Fruit fly (Drosophila melanogaster) whole organism, pupa: ENCODE measurements around the gene CG18478.

Experiments
- CG10348 ChIP-seq: fragments of 200-800 bp; sonication (Bioruptor generic); IDR thresholded peaks from 2 replicates; pipeline ENCODE4 v1.3.6; 2022; ENCODE audit warnings: missing biosample characterization, missing genetic modification characterization
- CG12605 ChIP-seq: fragments of 200-800 bp; sonication (Bioruptor generic); IDR thresholded peaks from 2 replicates; pipeline ENCODE4 v1.3.6; 2022; ENCODE audit warnings: missing biosample characterization, missing genetic modification characterization
- CG15710 ChIP-seq: fragments of 200-800 bp; sonication (Bioruptor generic); optimal IDR thresholded peaks from 2 replicates; lab custom pipeline; 2018; ENCODE audit warnings: missing biosample characterization, mild to moderate bottlenecking, missing genetic modification characterization, moderate library complexity
- CG17806 ChIP-seq: fragments of 200-800 bp; sonication (Bioruptor generic); optimal IDR thresholded peaks from 2 replicates; lab custom pipeline; 2018; ENCODE audit warnings: missing biosample characterization, mild to moderate bottlenecking, missing genetic modification characterization, moderate library complexity
- CG32121 ChIP-seq: fragments of 200-800 bp; sonication (Bioruptor generic); IDR thresholded peaks from 2 replicates; pipeline ENCODE4 v1.3.6; 2022; ENCODE audit warnings: missing biosample characterization, missing genetic modification characterization
- CG34367 ChIP-seq: fragments of 200-800 bp; sonication (Bioruptor generic); optimal IDR thresholded peaks from 2 replicates; lab custom pipeline; 2018; ENCODE audit warnings: missing biosample characterization, mild to moderate bottlenecking, missing genetic modification characterization
- CG8159 ChIP-seq: fragments of 200-800 bp; sonication (Bioruptor generic); optimal IDR thresholded peaks from 3 replicates; lab custom pipeline; 2018; ENCODE audit warnings: missing biosample characterization, mild to moderate bottlenecking, missing genetic modification characterization, moderate library complexity
- CG8301 ChIP-seq: fragments of 200-800 bp; sonication (Bioruptor generic); optimal IDR thresholded peaks from 2 replicates; lab custom pipeline; 2018; ENCODE audit warnings: missing biosample characterization, mild to moderate bottlenecking, missing genetic modification characterization
- EcR ChIP-seq: fragments of 200-800 bp; sonication (Bioruptor generic); optimal IDR thresholded peaks from 3 replicates; lab custom pipeline; 2019; ENCODE audit warnings: missing biosample characterization, missing genetic modification characterization, mild to moderate bottlenecking, moderate library complexity, missing genetic modification reagents
- Ets98B ChIP-seq: fragments of 200-800 bp; sonication (Bioruptor generic); IDR thresholded peaks from 2 replicates; pipeline ENCODE4 v1.3.6; 2022; ENCODE audit warnings: missing biosample characterization, missing genetic modification characterization
- Pif1A ChIP-seq: fragments of 200-800 bp; sonication (Bioruptor generic); optimal IDR thresholded peaks from 3 replicates; lab custom pipeline; 2016; ENCODE audit warnings: missing biosample characterization, missing genetic modification characterization
- Snoo ChIP-seq: fragments of 200-800 bp; sonication (Bioruptor generic); optimal IDR thresholded peaks from 3 replicates; lab custom pipeline; 2017; ENCODE audit warnings: missing biosample characterization, mild to moderate bottlenecking, missing genetic modification characterization, inconsistent platforms
- gl ChIP-seq: fragments of 200-800 bp; sonication (Bioruptor generic); optimal IDR thresholded peaks from 2 replicates; lab custom pipeline; 2018; ENCODE audit warnings: missing biosample characterization, mild to moderate bottlenecking, missing genetic modification characterization
- rn ChIP-seq: fragments of 200-800 bp; sonication (Bioruptor generic); IDR thresholded peaks from 2 replicates; pipeline ENCODE4 v1.3.6; 2022; ENCODE audit warnings: missing biosample characterization, missing genetic modification characterization

DNA sequence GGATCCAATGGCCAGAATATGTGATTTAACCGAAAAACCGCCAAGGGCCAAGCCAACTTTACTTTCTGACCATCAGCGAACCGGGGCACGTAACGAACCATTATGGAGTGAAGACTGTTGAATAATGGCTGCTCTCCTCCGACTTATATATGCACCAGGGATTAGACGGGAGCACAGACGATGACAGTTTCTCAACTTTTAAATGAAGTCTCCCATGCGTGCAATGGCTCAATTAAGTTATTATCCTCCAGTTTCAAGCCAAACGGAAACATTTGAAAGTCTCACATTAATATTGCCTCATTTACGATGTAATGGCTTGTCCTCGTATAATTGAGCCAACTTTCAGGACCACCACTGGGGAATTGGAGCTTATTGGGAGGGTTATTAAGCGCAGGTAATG lies 46.5 kb upstream of the CG18478 start, which contains the start of gene Or35a:
- no peak for TF ChIP-seq CG12605 (GFP tag; lab: Robert Waterston, UW)
- TF ChIP-seq gl: no peak
- TF ChIP-seq CG34367 (tag; lab: Kevin White, UChicago): no peak
- no peak for TF ChIP-seq EcR
- no peak for TF ChIP-seq CG32121 (GFP tag; lab: Robert Waterston, UW)
- no peak for TF ChIP-seq Snoo (tag; lab: Kevin White, UChicago)
- TF ChIP-seq CG8159 (tag; lab: Kevin White, UChicago): no peak
- no peak for TF ChIP-seq CG17806 (tag; lab: Kevin White, UChicago)
- no peak for TF ChIP-seq Pif1A
- no peak for TF ChIP-seq CG15710
- no peak for TF ChIP-seq CG8301 (tag; lab: Kevin White, UChicago)
- no peak for TF ChIP-seq CG10348 (GFP tag; lab: Robert Waterston, UW)
- no peak for TF ChIP-seq Ets98B (GFP tag; lab: Robert Waterston, UW)
- TF ChIP-seq rn (GFP tag; lab: Robert Waterston, UW): no peak
